Fruit fly (Drosophila melanogaster) whole organism, embryonic: ENCODE measurements around the gene CG6163.

Experiments used
- Ada2b ChIP-seq: fragments of 200-800 bp; sonication (Bioruptor generic); IDR thresholded peaks from 2 replicates; pipeline ENCODE4 v1.3.6; 2022; ENCODE audit warnings: missing biosample characterization, missing genetic modification characterization
- BEAF-32 ChIP-seq: fragments of 200-800 bp; sonication (Bioruptor generic); optimal IDR thresholded peaks from 3 replicates; lab custom pipeline; 2017; ENCODE audit warnings: missing biosample characterization, missing genetic modification characterization, mild to moderate bottlenecking, moderate library complexity, missing genetic modification reagents
- CG10147 ChIP-seq: fragments of 200-800 bp; sonication (Bioruptor generic); optimal IDR thresholded peaks from 2 replicates; lab custom pipeline; 2019; ENCODE audit warnings: missing biosample characterization, mild to moderate bottlenecking, missing genetic modification characterization, moderate library complexity
- CG1024 ChIP-seq: fragments of 200-800 bp; sonication (Bioruptor generic); IDR thresholded peaks from 2 replicates; pipeline ENCODE4 v1.3.6; 2022; ENCODE audit warnings: missing biosample characterization, missing genetic modification characterization
- CG11247 ChIP-seq: fragments of 200-800 bp; sonication (Bioruptor generic); IDR thresholded peaks from 2 replicates; pipeline ENCODE4 v1.3.6; 2022; ENCODE audit warnings: missing biosample characterization, missing genetic modification characterization
- CG12104 ChIP-seq: fragments of 200-800 bp; sonication (Bioruptor generic); optimal IDR thresholded peaks from 3 replicates; lab custom pipeline; 2016; ENCODE audit warnings: missing biosample characterization, missing genetic modification characterization
- CG13123 ChIP-seq: fragments of 200-800 bp; sonication (Bioruptor generic); optimal IDR thresholded peaks from 2 replicates; lab custom pipeline; 2016; ENCODE audit warnings: missing biosample characterization, missing genetic modification characterization
- CG13894 ChIP-seq: fragments of 200-800 bp; sonication (Bioruptor generic); optimal IDR thresholded peaks from 3 replicates; lab custom pipeline; 2018; ENCODE audit warnings: missing biosample characterization, mild to moderate bottlenecking, missing genetic modification characterization, moderate library complexity
- CG17829 ChIP-seq: fragments of 200-800 bp; optimal IDR thresholded peaks from 2 replicates; lab custom pipeline; 2019; ENCODE audit warnings: missing biosample characterization, mild to moderate bottlenecking, missing genetic modification characterization, moderate library complexity
- CG2199 ChIP-seq: fragments of 200-800 bp; sonication (Bioruptor generic); IDR thresholded peaks from 3 replicates; pipeline ENCODE4 v1.3.6; 2022; ENCODE audit warnings: missing biosample characterization, missing genetic modification characterization
- CG2712 ChIP-seq: fragments of 200-800 bp; optimal IDR thresholded peaks from 3 replicates; lab custom pipeline; 2019; ENCODE audit warnings: missing biosample characterization, mild to moderate bottlenecking, missing genetic modification characterization, moderate library complexity
- CG2889 ChIP-seq: fragments of 200-800 bp; sonication (Bioruptor generic); IDR thresholded peaks from 3 replicates; pipeline ENCODE4 v1.3.6; 2022; ENCODE audit warnings: missing biosample characterization, missing genetic modification characterization
- CG3065 ChIP-seq: fragments of 200-800 bp; sonication (Bioruptor generic); optimal IDR thresholded peaks from 2 replicates; lab custom pipeline; 2016; ENCODE audit warnings: missing biosample characterization, missing genetic modification characterization
- CG33213 ChIP-seq: fragments of 200-800 bp; sonication (Bioruptor generic); optimal IDR thresholded peaks from 3 replicates; lab custom pipeline; 2016; ENCODE audit warnings: missing biosample characterization, missing genetic modification characterization
- CG4282 ChIP-seq: fragments of 200-800 bp; sonication (Bioruptor generic); optimal IDR thresholded peaks from 2 replicates; lab custom pipeline; 2016; ENCODE audit warnings: missing biosample characterization, missing genetic modification characterization
- CG6791 ChIP-seq: fragments of 200-800 bp; sonication (Bioruptor generic); IDR thresholded peaks from 3 replicates; pipeline ENCODE4 v1.3.6; 2022; ENCODE audit warnings: missing biosample characterization, missing genetic modification characterization; ENCODE audit not compliant: partially characterized antibody
- CG7271 ChIP-seq: fragments of 200-800 bp; sonication (Bioruptor generic); optimal IDR thresholded peaks from 2 replicates; lab custom pipeline; 2018; ENCODE audit warnings: missing biosample characterization, mild to moderate bottlenecking, missing genetic modification characterization, moderate library complexity
- CG7987 ChIP-seq: fragments of 200-800 bp; sonication (Bioruptor generic); optimal IDR thresholded peaks from 2 replicates; lab custom pipeline; 2018; ENCODE audit warnings: missing biosample characterization, mild to moderate bottlenecking, missing genetic modification characterization, moderate library complexity
- CG8281 ChIP-seq: fragments of 200-800 bp; sonication (Bioruptor generic); optimal IDR thresholded peaks from 2 replicates; lab custom pipeline; 2018; ENCODE audit warnings: missing biosample characterization, mild to moderate bottlenecking, missing genetic modification characterization, moderate library complexity
- CG8765 ChIP-seq: fragments of 200-800 bp; sonication (Bioruptor generic); IDR thresholded peaks from 2 replicates; pipeline ENCODE4 v1.3.6; 2022; ENCODE audit warnings: missing biosample characterization, missing genetic modification characterization
- Doc3 ChIP-seq: fragments of 200-800 bp; sonication (Bioruptor generic); IDR thresholded peaks from 3 replicates; pipeline ENCODE4 v1.3.6; 2022; ENCODE audit warnings: missing biosample characterization, missing genetic modification characterization; ENCODE audit not compliant: partially characterized antibody
- E2f2 ChIP-seq: fragments of 200-800 bp; sonication (Bioruptor generic); IDR thresholded peaks from 2 replicates; pipeline ENCODE4 v1.3.6; 2022; ENCODE audit warnings: missing biosample characterization, missing genetic modification characterization
- Ets97D ChIP-seq: fragments of 200-800 bp; sonication (Bioruptor generic); optimal IDR thresholded peaks from 3 replicates; lab custom pipeline; 2016; ENCODE audit warnings: missing biosample characterization, missing genetic modification characterization
- GATAe ChIP-seq: fragments of 200-800 bp; sonication (Bioruptor generic); conservative IDR thresholded peaks from 2 replicates; pipeline ENCODE4 v1.3.6; 2022; ENCODE audit warnings: missing biosample characterization, missing genetic modification characterization
- HLH4C ChIP-seq: fragments of 200-800 bp; sonication (Bioruptor generic); IDR thresholded peaks from 3 replicates; pipeline ENCODE4 v1.3.6; 2022; ENCODE audit warnings: missing biosample characterization, missing genetic modification characterization; ENCODE audit not compliant: partially characterized antibody
- HmgZ ChIP-seq: fragments of 200-800 bp; sonication (Bioruptor generic); optimal IDR thresholded peaks from 2 replicates; lab custom pipeline; 2018; ENCODE audit warnings: missing biosample characterization, mild to moderate bottlenecking, missing genetic modification characterization
- Hmx ChIP-seq: fragments of 200-800 bp; sonication (Bioruptor generic); optimal IDR thresholded peaks from 2 replicates; lab custom pipeline; 2016; ENCODE audit warnings: missing biosample characterization, missing genetic modification characterization
- Jarid2 ChIP-seq: fragments of 200-800 bp; sonication (Bioruptor generic); optimal IDR thresholded peaks from 3 replicates; lab custom pipeline; 2017; ENCODE audit warnings: mild to moderate bottlenecking, missing biosample characterization, missing genetic modification reagents, missing genetic modification characterization
- Ptx1 ChIP-seq: fragments of 200-800 bp; sonication (Bioruptor generic); IDR thresholded peaks from 2 replicates; pipeline ENCODE4 v1.3.6; 2022; ENCODE audit warnings: missing biosample characterization, missing genetic modification characterization
- Side ChIP-seq: fragments of 200-800 bp; sonication (Bioruptor generic); optimal IDR thresholded peaks from 2 replicates; lab custom pipeline; 2016; ENCODE audit warnings: missing biosample characterization, missing genetic modification characterization
- Sry-δ ChIP-seq: fragments of 200-800 bp; sonication (Bioruptor generic); optimal IDR thresholded peaks from 2 replicates; lab custom pipeline; 2016; ENCODE audit warnings: missing biosample characterization, missing genetic modification characterization
- Tbp ChIP-seq: fragments of >200 bp; optimal IDR thresholded peaks from 2 replicates; lab custom pipeline; 2018; ENCODE audit warnings: missing biosample characterization, missing genetic modification characterization
- bab2 ChIP-seq: fragments of 200-800 bp; sonication (Bioruptor generic); optimal IDR thresholded peaks from 2 replicates; lab custom pipeline; 2016; ENCODE audit warnings: missing biosample characterization, missing genetic modification characterization
- br ChIP-seq: fragments of >200 bp; optimal IDR thresholded peaks from 2 replicates; lab custom pipeline; 2017
- bsh ChIP-seq, 2 experiments: fragments of 200-800 bp; sonication (Bioruptor generic); optimal IDR thresholded peaks; 2 replicates each; lab custom pipeline; 2017 to 2018; ENCODE audit warnings: mild to moderate bottlenecking in 2 of 2, missing biosample characterization in 2 of 2, missing genetic modification characterization in 2 of 2, moderate library complexity in 1 of 2
- btn ChIP-seq: fragments of 200-800 bp; sonication (Bioruptor generic); optimal IDR thresholded peaks from 2 replicates; lab custom pipeline; 2016; ENCODE audit warnings: missing biosample characterization, missing genetic modification characterization
- cad ChIP-seq: fragments of >200 bp; optimal IDR thresholded peaks from 2 replicates; lab custom pipeline; 2017; ENCODE audit warnings: missing biosample characterization, missing genetic modification characterization
- cwo ChIP-seq: fragments of 200-800 bp; sonication (Bioruptor generic); optimal IDR thresholded peaks from 3 replicates; lab custom pipeline; 2017; ENCODE audit warnings: missing biosample characterization, missing genetic modification characterization, mild to moderate bottlenecking, moderate library complexity, missing genetic modification reagents
- fd64A ChIP-seq: fragments of 200-800 bp; sonication (Bioruptor generic); optimal IDR thresholded peaks from 3 replicates; lab custom pipeline; 2018; ENCODE audit warnings: missing biosample characterization, mild to moderate bottlenecking, missing genetic modification characterization
- grn ChIP-seq: fragments of 200-800 bp; sonication (Bioruptor generic); optimal IDR thresholded peaks from 3 replicates; lab custom pipeline; 2017; ENCODE audit warnings: missing biosample characterization, missing genetic modification characterization
- hb ChIP-seq: fragments of 200-800 bp; sonication (Bioruptor generic); IDR thresholded peaks from 3 replicates; pipeline ENCODE4 v1.3.6; 2022; ENCODE audit warnings: missing biosample characterization, missing genetic modification characterization; ENCODE audit not compliant: partially characterized antibody
- hbn ChIP-seq: fragments of 200-800 bp; sonication (Bioruptor generic); IDR thresholded peaks from 2 replicates; pipeline ENCODE4 v1.3.6; 2022; ENCODE audit warnings: missing biosample characterization, missing genetic modification characterization; ENCODE audit not compliant: partially characterized antibody
- jing ChIP-seq: fragments of 200-800 bp; sonication (Bioruptor generic); optimal IDR thresholded peaks from 2 replicates; lab custom pipeline; 2018; ENCODE audit warnings: missing biosample characterization, mild to moderate bottlenecking, missing genetic modification characterization
- ken ChIP-seq: fragments of 200-800 bp; sonication (Bioruptor generic); IDR thresholded peaks from 3 replicates; pipeline ENCODE4 v1.3.6; 2022; ENCODE audit warnings: missing biosample characterization, missing genetic modification characterization
- odd ChIP-seq: fragments of 200-800 bp; sonication (Bioruptor generic); optimal IDR thresholded peaks from 2 replicates; lab custom pipeline; 2017; ENCODE audit warnings: missing biosample characterization, mild to moderate bottlenecking, missing genetic modification characterization
- pb ChIP-seq: fragments of 200-800 bp; sonication (Bioruptor generic); optimal IDR thresholded peaks from 3 replicates; lab custom pipeline; 2016; ENCODE audit warnings: missing biosample characterization, missing genetic modification characterization
- shn ChIP-seq: fragments of 200-800 bp; sonication (Bioruptor generic); optimal IDR thresholded peaks from 3 replicates; lab custom pipeline; 2016; ENCODE audit warnings: missing biosample characterization, missing genetic modification characterization
- sna ChIP-seq: fragments of 200-800 bp; sonication (Bioruptor generic); IDR thresholded peaks from 2 replicates; pipeline ENCODE4 v1.3.6; 2022; ENCODE audit warnings: missing biosample characterization, missing genetic modification characterization; ENCODE audit not compliant: partially characterized antibody
- unc-4 ChIP-seq: fragments of 200-800 bp; sonication (Bioruptor generic); IDR thresholded peaks from 2 replicates; pipeline ENCODE4 v1.3.6; 2022; ENCODE audit warnings: missing biosample characterization, missing genetic modification characterization; ENCODE audit not compliant: partially characterized antibody
- vfl ChIP-seq: fragments of 200-800 bp; sonication (Bioruptor generic); optimal IDR thresholded peaks from 2 replicates; lab custom pipeline; 2016; ENCODE audit warnings: missing biosample characterization, missing genetic modification characterization
- yki ChIP-seq: fragments of >200 bp; optimal IDR thresholded peaks from 3 replicates; lab custom pipeline; 2018

Gene CG6163

DNA sequence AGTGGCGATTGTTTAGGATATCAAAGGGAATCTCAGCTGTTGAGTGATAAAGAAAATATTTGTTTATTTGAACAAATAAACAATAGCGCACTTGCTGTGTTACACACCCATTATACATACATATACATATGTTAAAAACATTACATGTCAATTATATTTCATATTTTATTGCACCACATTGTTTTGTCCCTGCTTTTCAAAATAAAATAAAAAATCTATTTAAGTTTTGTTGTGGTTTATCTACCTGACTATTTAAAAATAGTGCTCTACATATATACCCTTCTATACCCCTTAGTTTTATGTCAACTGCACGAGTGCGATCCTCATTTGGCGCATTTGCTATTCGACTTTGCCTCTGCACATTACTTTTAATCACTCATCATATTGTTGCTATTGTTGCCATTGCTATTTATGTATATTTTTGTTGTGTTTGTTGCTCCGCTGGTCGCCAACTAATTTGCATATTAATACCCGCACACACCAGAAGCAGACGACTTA is 14.7 kb downstream of the CG6163 start (continued):
- TF ChIP-seq CG13894 (tag; lab: Kevin White, UChicago): no peak
- TF ChIP-seq pb (GFP tag; lab: Kevin White, UChicago): peak; percentile 50
- peak; percentile 49 for TF ChIP-seq CG1024 (GFP tag; lab: Robert Waterston, UW)
- TF ChIP-seq grn (GFP tag; lab: Kevin White, UChicago): peak; percentile 63
- 0 out of 3 replicates have a peak, but pooled peaks have one; percentile 45 for TF ChIP-seq CG2199
- no peak for TF ChIP-seq hbn (GFP tag; lab: Robert Waterston, UW)
- no peak for TF ChIP-seq sna (GFP tag; lab: Robert Waterston, UW)
- TF ChIP-seq vfl (GFP tag; lab: Kevin White, UChicago): peak; percentile 6
- TF ChIP-seq bab2: peak; percentile 56
- TF ChIP-seq CG2889 (GFP tag; lab: Robert Waterston, UW): peak; percentile 83
- TF ChIP-seq CG12104: peak; percentile 72
- TF ChIP-seq yki (lab: Kevin White, UChicago): no peak
- TF ChIP-seq cad (GFP tag; lab: Kevin White, UChicago): no peak
- peak; percentile 85 for TF ChIP-seq ken (GFP tag; lab: Robert Waterston, UW)
- peak; percentile 87 for TF ChIP-seq CG11247 (GFP tag; lab: Robert Waterston, UW)
- no peak for TF ChIP-seq Tbp (GFP tag; lab: Kevin White, UChicago)
- TF ChIP-seq Hmx (GFP tag; lab: Kevin White, UChicago): peak; percentile 72
- TF ChIP-seq CG6791 (GFP tag; lab: Robert Waterston, UW): no peak
- no peak for TF ChIP-seq BEAF-32
- TF ChIP-seq Ptx1: peak; percentile 95
- TF ChIP-seq Ada2b (GFP tag; lab: Robert Waterston, UW): peak; percentile 90
- TF ChIP-seq Side (GFP tag; lab: Kevin White, UChicago): peak; percentile 34
- no peak for TF ChIP-seq CG7271 (tag; lab: Kevin White, UChicago)
- TF ChIP-seq br (lab: Kevin White, UChicago): no peak
- TF ChIP-seq CG2712 (tag; lab: Kevin White, UChicago): peak; percentile 97
- no peak for TF ChIP-seq CG13123 (GFP tag; lab: Kevin White, UChicago)
- TF ChIP-seq unc-4 (GFP tag; lab: Robert Waterston, UW): no peak
- TF ChIP-seq Jarid2: peak; percentile 60
- TF ChIP-seq CG3065: peak; percentile 64
- TF ChIP-seq CG7987: no peak
- peak; percentile 17 for TF ChIP-seq Ets97D (GFP tag; lab: Kevin White, UChicago)
- TF ChIP-seq btn: no peak
- TF ChIP-seq Doc3: no peak
- TF ChIP-seq CG10147 (GFP tag; lab: Kevin White, UChicago): peak; percentile 85
- TF ChIP-seq odd (GFP tag; lab: Kevin White, UChicago): peak; percentile 69
- peak; percentile 95 for TF ChIP-seq CG17829 (tag; lab: Kevin White, UChicago)
- TF ChIP-seq HmgZ (tag; lab: Kevin White, UChicago): peak; percentile 86
- peak; percentile 90 to 91 for TF ChIP-seq bsh (GFP tag; optimal IDR thresholded peaks at IDR 0.05; lab: Kevin White, UChicago)
- TF ChIP-seq cwo (GFP tag; lab: Kevin White, UChicago): peak; percentile 86
- TF ChIP-seq GATAe: peak; percentile 64
- peak; percentile 72 for TF ChIP-seq CG8765 (GFP tag; lab: Robert Waterston, UW)
- TF ChIP-seq CG4282 (GFP tag; lab: Kevin White, UChicago): no peak
- peak; percentile 82 for TF ChIP-seq CG8281 (tag; lab: Kevin White, UChicago)
- no peak for TF ChIP-seq HLH4C (GFP tag; lab: Robert Waterston, UW)
- TF ChIP-seq fd64A (GFP tag; lab: Kevin White, UChicago): peak; percentile 33
- peak; percentile 87 for TF ChIP-seq jing (GFP tag; lab: Kevin White, UChicago)
- no peak for TF ChIP-seq CG33213 (GFP tag; lab: Kevin White, UChicago)
- TF ChIP-seq shn (GFP tag; lab: Kevin White, UChicago): peak; percentile 70
- peak; percentile 75 for TF ChIP-seq E2f2 (GFP tag; lab: Robert Waterston, UW)
- peak; percentile 45 for TF ChIP-seq Sry-δ
- TF ChIP-seq hb (GFP tag; lab: Robert Waterston, UW): no peak
